Fruit fly (Drosophila melanogaster): ENCODE measurements around the gene CG2938.

- no peak for TF ChIP-seq gl (tag; optimal IDR thresholded peaks at IDR 0.05)
- no peak for TF ChIP-seq Snoo (tag; optimal IDR thresholded peaks at IDR 0.05)
- TF ChIP-seq CG17806 (tag; optimal IDR thresholded peaks at IDR 0.05): no peak
- TF ChIP-seq Ets98B (GFP tag; IDR thresholded peaks at IDR 0.05): no peak
- no peak for TF ChIP-seq CG9948 (tag; optimal IDR thresholded peaks at IDR 0.05)
- TF ChIP-seq D1 (tag; optimal IDR thresholded peaks at IDR 0.05): no peak
Observed at dm6 chrX:3948889-3949288, 12.6 kb upstream of the CG2938 start, which contains the start of gene Vap33.
